Fruit fly (Drosophila melanogaster) whole organism, embryonic: ENCODE results near the gene SCCRO.

ENCODE experiments used
- Asciz ChIP-seq: fragments of 200-800 bp; sonication (Bioruptor generic); optimal IDR thresholded peaks from 2 replicates; lab custom pipeline; 2017; ENCODE audit warnings: missing biosample characterization, mild to moderate bottlenecking, missing genetic modification characterization, missing genetic modification reagents
- Blimp-1 ChIP-seq: fragments of 200-800 bp; sonication (Bioruptor generic); optimal IDR thresholded peaks from 3 replicates; lab custom pipeline; 2018; ENCODE audit warnings: missing biosample characterization, missing genetic modification characterization, mild to moderate bottlenecking, moderate library complexity, missing genetic modification reagents
- C15 ChIP-seq: fragments of 200-800 bp; sonication (Bioruptor generic); IDR thresholded peaks from 3 replicates; pipeline ENCODE4 v1.3.6; 2022; ENCODE audit warnings: missing biosample characterization, missing genetic modification characterization
- CG10366 ChIP-seq: fragments of 200-800 bp; sonication (Bioruptor generic); IDR thresholded peaks from 2 replicates; pipeline ENCODE4 v1.3.6; 2022; ENCODE audit warnings: missing biosample characterization, missing genetic modification characterization
- CG10979 ChIP-seq: fragments of 200-800 bp; sonication (Bioruptor generic); optimal IDR thresholded peaks from 2 replicates; lab custom pipeline; 2018; ENCODE audit warnings: missing biosample characterization, mild to moderate bottlenecking, missing genetic modification characterization, moderate library complexity
- CG11398 ChIP-seq: fragments of 200-800 bp; sonication (Bioruptor generic); optimal IDR thresholded peaks from 2 replicates; lab custom pipeline; 2016; ENCODE audit warnings: missing biosample characterization, missing genetic modification characterization
- CG12236 ChIP-seq: fragments of 200-800 bp; sonication (Bioruptor generic); optimal IDR thresholded peaks from 2 replicates; lab custom pipeline; 2016; ENCODE audit warnings: missing biosample characterization, missing genetic modification characterization
- CG16863 ChIP-seq: fragments of 200-800 bp; sonication (Bioruptor generic); optimal IDR thresholded peaks from 3 replicates; lab custom pipeline; 2016; ENCODE audit warnings: missing biosample characterization, missing genetic modification characterization
- CG17829 ChIP-seq: fragments of 200-800 bp; optimal IDR thresholded peaks from 2 replicates; lab custom pipeline; 2019; ENCODE audit warnings: missing biosample characterization, mild to moderate bottlenecking, missing genetic modification characterization, moderate library complexity
- CG18011 ChIP-seq: fragments of 200-800 bp; sonication (Bioruptor generic); optimal IDR thresholded peaks from 2 replicates; lab custom pipeline; 2017; ENCODE audit warnings: missing biosample characterization, missing genetic modification characterization, mild to moderate bottlenecking, moderate library complexity, missing genotype
- CG30403 ChIP-seq: fragments of 200-800 bp; sonication (Bioruptor generic); optimal IDR thresholded peaks from 3 replicates; lab custom pipeline; 2016; ENCODE audit warnings: missing biosample characterization, missing genetic modification characterization
- CG32532 ChIP-seq: fragments of 200-800 bp; sonication (Bioruptor generic); IDR thresholded peaks from 2 replicates; pipeline ENCODE4 v1.3.6; 2022; ENCODE audit warnings: missing biosample characterization, missing genetic modification characterization
- CG32772 ChIP-seq: fragments of 200-800 bp; sonication (Bioruptor generic); IDR thresholded peaks from 2 replicates; pipeline ENCODE4 v1.3.6; 2022; ENCODE audit warnings: missing biosample characterization, missing genetic modification characterization
- CG34422 ChIP-seq: fragments of 200-800 bp; sonication (Bioruptor generic); IDR thresholded peaks from 3 replicates; pipeline ENCODE4 v1.3.6; 2022; ENCODE audit warnings: missing biosample characterization, missing genetic modification characterization
- CG6654 ChIP-seq: fragments of 200-800 bp; sonication (Bioruptor generic); optimal IDR thresholded peaks from 2 replicates; lab custom pipeline; 2017; ENCODE audit warnings: missing biosample characterization, mild to moderate bottlenecking, missing genetic modification characterization
- CG6683 ChIP-seq: fragments of 200-800 bp; sonication (Bioruptor generic); optimal IDR thresholded peaks from 2 replicates; lab custom pipeline; 2017; ENCODE audit warnings: missing biosample characterization, mild to moderate bottlenecking, missing genetic modification characterization, missing genetic modification reagents
- CG7372 ChIP-seq: fragments of 200-800 bp; sonication (Bioruptor generic); IDR thresholded peaks from 2 replicates; pipeline ENCODE4 v1.3.6; 2022; ENCODE audit warnings: missing biosample characterization, missing genetic modification characterization
- CG7839 ChIP-seq: fragments of 200-800 bp; sonication (Bioruptor generic); optimal IDR thresholded peaks from 3 replicates; lab custom pipeline; 2018; ENCODE audit warnings: missing biosample characterization, mild to moderate bottlenecking, missing genetic modification characterization, moderate library complexity
- CG8290 ChIP-seq, 3 experiments: fragments of 200-800 bp; sonication (Bioruptor generic); optimal IDR thresholded peaks; 2 replicates each; lab custom pipeline; 2016 to 2019; ENCODE audit warnings: missing biosample characterization in 3 of 3, missing genetic modification characterization in 3 of 3, mild to moderate bottlenecking in 2 of 3, moderate library complexity in 1 of 3
- CG8478 ChIP-seq: fragments of >200 bp; optimal IDR thresholded peaks from 2 replicates; lab custom pipeline; 2018
- CG8765 ChIP-seq: fragments of 200-800 bp; sonication (Bioruptor generic); IDR thresholded peaks from 2 replicates; pipeline ENCODE4 v1.3.6; 2022; ENCODE audit warnings: missing biosample characterization, missing genetic modification characterization
- CG8944 ChIP-seq: fragments of 200-800 bp; sonication (Bioruptor generic); optimal IDR thresholded peaks from 3 replicates; lab custom pipeline; 2016; ENCODE audit warnings: missing biosample characterization, missing genetic modification characterization
- CG9727 ChIP-seq: fragments of 200-800 bp; sonication (Bioruptor generic); optimal IDR thresholded peaks from 3 replicates; lab custom pipeline; 2017; ENCODE audit warnings: missing biosample characterization, mild to moderate bottlenecking, missing genetic modification characterization
- CoRest ChIP-seq: fragments of 200-800 bp; sonication (Bioruptor generic); optimal IDR thresholded peaks from 3 replicates; lab custom pipeline; 2018; ENCODE audit warnings: missing biosample characterization, mild to moderate bottlenecking, missing genetic modification characterization, moderate library complexity
- Deaf1 ChIP-seq: fragments of 200-800 bp; optimal IDR thresholded peaks from 3 replicates; lab custom pipeline; 2019; ENCODE audit warnings: missing biosample characterization, mild to moderate bottlenecking, missing genetic modification characterization, moderate library complexity
- Eip74EF ChIP-seq, 2 experiments: fragments of 200-800 bp in 1 of 2; fragments of >200 bp in 1 of 2; sonication (Bioruptor generic) in 1 of 2; optimal IDR thresholded peaks; 2 replicates each; lab custom pipeline; 2017 to 2019; ENCODE audit warnings: missing biosample characterization in 2 of 2, missing genetic modification characterization in 2 of 2, mild to moderate bottlenecking in 1 of 2, moderate library complexity in 1 of 2
- Fer3 ChIP-seq: fragments of 200-800 bp; sonication (Bioruptor generic); optimal IDR thresholded peaks from 2 replicates; lab custom pipeline; 2018; ENCODE audit warnings: missing biosample characterization, mild to moderate bottlenecking, missing genetic modification characterization, moderate library complexity
- Gug ChIP-seq: fragments of 200-800 bp; sonication (Bioruptor generic); IDR thresholded peaks from 4 replicates; pipeline ENCODE4 v1.3.6; 2022; ENCODE audit warnings: missing biosample characterization, missing genetic modification characterization
- PHDP ChIP-seq: fragments of 200-800 bp; sonication (Bioruptor generic); optimal IDR thresholded peaks from 3 replicates; lab custom pipeline; 2018; ENCODE audit warnings: missing biosample characterization, mild to moderate bottlenecking, missing genetic modification characterization, moderate library complexity
- Pdp1 ChIP-seq, 2 experiments: fragments of 200-800 bp; sonication (Bioruptor generic); optimal IDR thresholded peaks; 3 replicates each; lab custom pipeline; 2016; ENCODE audit warnings: missing biosample characterization in 2 of 2, missing genetic modification characterization in 2 of 2, mild to moderate bottlenecking in 1 of 2, moderate library complexity in 1 of 2
- Ptx1 ChIP-seq: fragments of 200-800 bp; sonication (Bioruptor generic); IDR thresholded peaks from 2 replicates; pipeline ENCODE4 v1.3.6; 2022; ENCODE audit warnings: missing biosample characterization, missing genetic modification characterization
- Rfx ChIP-seq: fragments of 200-800 bp; sonication (Bioruptor generic); IDR thresholded peaks from 2 replicates; pipeline ENCODE4 v1.3.6; 2022; ENCODE audit warnings: missing biosample characterization, missing genetic modification characterization
- Six4 ChIP-seq: fragments of 200-800 bp; sonication (Bioruptor generic); optimal IDR thresholded peaks from 2 replicates; lab custom pipeline; 2016; ENCODE audit warnings: missing biosample characterization, missing genetic modification characterization
- Sox100B ChIP-seq: fragments of 200-800 bp; sonication (Bioruptor generic); optimal IDR thresholded peaks from 3 replicates; lab custom pipeline; 2018; ENCODE audit warnings: missing biosample characterization, mild to moderate bottlenecking, missing genetic modification characterization
- al ChIP-seq: fragments of 200-800 bp; sonication (Bioruptor generic); IDR thresholded peaks from 2 replicates; pipeline ENCODE4 v1.3.6; 2022; ENCODE audit warnings: missing biosample characterization, missing genetic modification characterization
- bab2 ChIP-seq: fragments of 200-800 bp; sonication (Bioruptor generic); optimal IDR thresholded peaks from 2 replicates; lab custom pipeline; 2016; ENCODE audit warnings: missing biosample characterization, missing genetic modification characterization
- bigmax ChIP-seq: fragments of 200-800 bp; sonication (Bioruptor generic); optimal IDR thresholded peaks from 2 replicates; lab custom pipeline; 2018; ENCODE audit warnings: missing biosample characterization, mild to moderate bottlenecking, missing genetic modification characterization
- disco-r ChIP-seq: fragments of 200-800 bp; sonication (Bioruptor generic); optimal IDR thresholded peaks from 2 replicates; lab custom pipeline; 2016; ENCODE audit warnings: missing biosample characterization, missing genetic modification characterization
- fd3F ChIP-seq: fragments of 200-800 bp; sonication (Bioruptor generic); optimal IDR thresholded peaks from 2 replicates; lab custom pipeline; 2018; ENCODE audit warnings: missing biosample characterization, mild to moderate bottlenecking, missing genetic modification characterization, moderate library complexity
- gcm ChIP-seq: fragments of 200-800 bp; sonication (Bioruptor generic); optimal IDR thresholded peaks from 2 replicates; lab custom pipeline; 2019; ENCODE audit warnings: missing biosample characterization, mild to moderate bottlenecking, missing genetic modification characterization, moderate library complexity
- gsb-n ChIP-seq: fragments of 200-800 bp; sonication (Bioruptor generic); optimal IDR thresholded peaks from 3 replicates; lab custom pipeline; 2018; ENCODE audit warnings: missing biosample characterization, mild to moderate bottlenecking, missing genetic modification characterization
- luna ChIP-seq: fragments of 200-800 bp; sonication (Bioruptor generic); optimal IDR thresholded peaks from 2 replicates; lab custom pipeline; 2016; ENCODE audit warnings: missing biosample characterization, missing genetic modification characterization
- mld ChIP-seq: fragments of 200-800 bp; sonication (Bioruptor generic); IDR thresholded peaks from 3 replicates; pipeline ENCODE4 v1.3.6; 2022; ENCODE audit warnings: missing biosample characterization, missing genetic modification characterization; ENCODE audit not compliant: partially characterized antibody
- phol ChIP-seq: fragments of 200-800 bp; sonication (Bioruptor generic); optimal IDR thresholded peaks from 3 replicates; lab custom pipeline; 2018; ENCODE audit warnings: missing biosample characterization, mild to moderate bottlenecking, missing genetic modification characterization, moderate library complexity
- row ChIP-seq: fragments of 200-800 bp; sonication (Bioruptor generic); IDR thresholded peaks from 3 replicates; pipeline ENCODE4 v1.3.6; 2022; ENCODE audit warnings: missing biosample characterization, missing genetic modification characterization
- sens ChIP-seq: fragments of 200-800 bp; sonication (Bioruptor generic); peaks from one replicate; lab custom pipeline; 2016; ENCODE audit warnings: missing biosample characterization, missing genetic modification characterization
- sisA ChIP-seq: fragments of 200-800 bp; sonication (Bioruptor generic); IDR thresholded peaks from 2 replicates; pipeline ENCODE4 v1.3.6; 2022; ENCODE audit warnings: missing biosample characterization, missing genetic modification characterization
- so ChIP-seq: fragments of 200-800 bp; sonication (Bioruptor generic); IDR thresholded peaks from 3 replicates; pipeline ENCODE4 v1.3.6; 2022; ENCODE audit warnings: missing biosample characterization, missing genetic modification characterization
- trem ChIP-seq: fragments of 200-800 bp; optimal IDR thresholded peaks from 3 replicates; lab custom pipeline; 2019; ENCODE audit warnings: missing biosample characterization, mild to moderate bottlenecking, missing genetic modification characterization, moderate library complexity

SCCRO gene

DNA sequence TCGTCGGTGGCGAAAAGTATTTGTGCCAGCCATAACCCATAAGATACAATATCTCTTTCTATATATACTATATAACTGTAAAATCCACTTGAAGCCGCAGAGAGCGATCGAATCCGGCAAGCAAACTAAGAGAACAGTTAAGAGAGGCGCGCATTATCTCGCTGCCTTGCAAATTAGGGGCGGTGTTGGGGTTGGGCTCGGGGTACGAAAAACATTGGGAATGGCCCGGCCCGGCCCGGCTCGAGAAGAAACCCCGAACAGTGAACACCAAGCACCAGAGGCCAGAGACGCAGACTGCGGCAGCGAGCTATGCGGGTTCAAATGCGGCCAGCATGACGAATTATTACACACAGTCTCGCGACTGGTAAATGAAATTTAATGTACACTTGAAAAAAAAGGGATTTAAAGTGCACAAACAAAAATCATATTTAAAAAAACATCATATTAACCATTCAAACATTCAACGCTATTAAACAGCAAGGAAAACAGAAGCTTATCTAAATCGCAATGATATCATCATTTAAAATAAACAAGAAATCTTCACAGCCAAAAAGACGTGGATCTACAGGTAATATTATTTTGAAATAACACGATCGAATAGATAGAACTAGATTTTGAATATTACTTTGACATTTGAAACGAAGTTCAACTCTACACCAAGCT, 30.7 kb upstream of the SCCRO start (continued):
- TF ChIP-seq phol (tag; lab: Kevin White, UChicago) (peak; percentile 74), al (GFP tag; lab: Robert Waterston, UW) (peak; percentile 35; the same call in 1 of the 2 replicates), Asciz (GFP tag; lab: Kevin White, UChicago) (peak; percentile 6), PHDP (no peak), CG10979 (tag; lab: Kevin White, UChicago) (peak; percentile 57), CG7372 (GFP tag; lab: Robert Waterston, UW) (peak; percentile 23; the same call in 1 of the 2 replicates), Blimp-1 (GFP tag; lab: Kevin White, UChicago) (peak; percentile 34), Rfx (GFP tag; lab: Robert Waterston, UW) (peak; percentile 23; the same call in 1 of the 2 replicates), CG11398 (no peak), Sox100B (GFP tag; lab: Kevin White, UChicago) (peak; percentile 78), CG6654 (GFP tag; lab: Kevin White, UChicago) (peak; percentile 1), sisA (GFP tag; lab: Robert Waterston, UW) (peak; percentile 42), sens (GFP tag; lab: Kevin White, UChicago) (peak; percentile 84), CG17829 (tag; lab: Kevin White, UChicago) (peak; percentile 14), CG6683 (no peak), CG8765 (GFP tag; lab: Robert Waterston, UW) (peak; percentile 35; the same call in 1 of the 2 replicates), C15 (GFP tag; lab: Robert Waterston, UW) (0 out of 3 replicates have a peak, but pooled peaks have one; percentile 39), Gug (GFP tag; lab: Robert Waterston, UW) (peak; percentile 21; the same call in 1 of the 4 replicates), CoRest (tag; lab: Kevin White, UChicago) (peak; percentile 17), CG16863 (GFP tag; lab: Kevin White, UChicago) (no peak), disco-r (GFP tag; lab: Kevin White, UChicago) (no peak), Ptx1 (GFP tag; lab: Robert Waterston, UW) (peak; percentile 71), gcm (GFP tag; lab: Kevin White, UChicago) (peak; percentile 79), trem (tag; lab: Kevin White, UChicago) (peak; percentile 43), CG12236 (GFP tag; lab: Kevin White, UChicago) (no peak), CG8290 (GFP tag; optimal IDR thresholded peaks at IDR 0.05; lab: Kevin White, UChicago) (no peak), CG8290 (tag; optimal IDR thresholded peaks at IDR 0.05; lab: Kevin White, UChicago) (peak in 1 of 2 experiments; percentile 26), mld (no peak), Fer3 (peak; percentile 16), CG32772 (GFP tag; lab: Robert Waterston, UW) (peak; percentile 55; the same call in 1 of the 2 replicates), row (GFP tag; lab: Robert Waterston, UW) (peak; percentile 48), CG8944 (GFP tag; lab: Kevin White, UChicago) (no peak), CG9727 (peak; percentile 68), so (GFP tag; lab: Robert Waterston, UW) (0 out of 3 replicates have a peak, but pooled peaks have one; percentile 25), gsb-n (peak; percentile 73), Eip74EF (GFP tag; optimal IDR thresholded peaks at IDR 0.05; lab: Kevin White, UChicago) (no peak), bigmax (GFP tag; lab: Kevin White, UChicago) (no peak), Six4 (peak; percentile 44), CG18011 (GFP tag; lab: Kevin White, UChicago) (no peak), bab2 (GFP tag; lab: Kevin White, UChicago) (no peak), fd3F (no peak), CG30403 (GFP tag; lab: Kevin White, UChicago) (peak; percentile 32), luna (GFP tag; lab: Kevin White, UChicago) (no peak), CG34422 (GFP tag; lab: Robert Waterston, UW) (peak; percentile 16; the same call in 1 of the 3 replicates), CG10366 (GFP tag; lab: Robert Waterston, UW) (peak; percentile 35; the same call in 1 of the 2 replicates), Deaf1 (tag; lab: Kevin White, UChicago) (peak; percentile 69), Pdp1 (GFP tag; optimal IDR thresholded peaks at IDR 0.05; lab: Kevin White, UChicago) (peak in 1 of 2 experiments; percentile 32), CG8478 (lab: Kevin White, UChicago) (no peak), CG32532 (GFP tag; lab: Robert Waterston, UW) (peak; percentile 58), CG7839 (tag; lab: Kevin White, UChicago) (peak; percentile 38)
